Worm (Caenorhabditis elegans) whole organism, L4/young adult: Measurements from ENCODE around the gene K09C4.10.

Source experiments
- W03F9.2 ChIP-seq: fragments of 150-350 bp; optimal IDR thresholded peaks from 2 replicates; lab custom pipeline; 2014; ENCODE audit warnings: missing biosample characterization, missing genetic modification characterization
- dao-5 ChIP-seq: sonication (generic microtip); optimal IDR thresholded peaks from 2 replicates; lab custom pipeline; 2016; ENCODE audit warnings: missing genotype, missing genetic modification characterization, moderate library complexity, missing compliant biosample characterization
- him-1 ChIP-seq: sonication (generic microtip); optimal IDR thresholded peaks from 2 replicates; lab custom pipeline; 2016; ENCODE audit warnings: missing genotype, missing genetic modification reagents, missing genetic modification characterization, missing compliant biosample characterization

DNA sequence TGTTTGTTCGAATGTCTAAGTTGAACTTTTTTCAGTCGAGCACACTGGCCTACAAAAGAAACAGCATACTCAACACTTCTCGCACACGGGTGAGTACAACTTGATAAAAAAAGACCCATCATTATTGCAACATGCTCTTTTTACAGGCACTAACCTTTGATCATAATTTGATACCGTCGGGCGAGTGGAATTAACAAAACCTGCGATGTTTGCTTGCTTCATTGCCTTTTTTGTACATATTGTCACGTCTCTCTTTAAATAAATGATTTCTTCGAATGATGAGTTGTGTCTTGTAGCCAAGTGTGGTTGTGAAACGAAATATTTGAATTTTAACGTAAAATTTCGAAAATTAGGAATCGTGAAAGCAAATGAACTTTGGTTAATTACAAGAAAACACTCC is 5.4 kb upstream of the K09C4.10 start:
- TF ChIP-seq him-1 (tag; lab: Kevin White, UChicago) (no peak), dao-5 (tag; lab: Kevin White, UChicago) (no peak), W03F9.2 (no peak)
